Worm (Caenorhabditis elegans): ENCODE results near the gene R11G10.4.

DNA sequence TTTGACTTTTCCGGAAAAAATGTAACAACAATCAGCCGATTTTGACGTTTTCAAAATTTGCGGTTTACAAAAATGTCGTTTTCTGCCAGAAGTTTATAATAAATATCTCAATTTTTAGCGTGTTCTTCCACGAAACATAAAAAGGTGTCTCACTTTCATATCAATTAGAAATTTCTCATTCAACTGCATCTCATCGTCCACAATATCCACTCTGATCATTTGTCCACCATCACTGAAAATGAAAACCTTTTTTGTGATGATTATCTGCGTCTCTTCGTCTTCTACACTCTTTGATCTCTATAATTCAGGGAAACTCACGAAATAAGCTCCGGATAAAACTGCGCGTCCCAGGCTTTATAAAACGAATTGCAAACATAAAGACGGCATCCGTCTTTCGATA is 6.1 kb downstream of the R11G10.4 start:
- TF ChIP-seq pqm-1 (tag; optimal IDR thresholded peaks at IDR 0.05) (no peak), fos-1 (tag; optimal IDR thresholded peaks at IDR 0.05) (no peak), mep-1 (tag; optimal IDR thresholded peaks at IDR 0.05) (no peak), jun-1 (tag; optimal IDR thresholded peaks at IDR 0.05) (no peak), ceh-8 (GFP tag; optimal IDR thresholded peaks at IDR 0.05) (no peak), unc-30 (tag; optimal IDR thresholded peaks at IDR 0.05) (no peak), aly-2 (tag; optimal IDR thresholded peaks at IDR 0.05) (no peak), lsy-2 (tag; optimal IDR thresholded peaks at IDR 0.05) (no peak), lin-15B (tag; optimal IDR thresholded peaks at IDR 0.05) (no peak)
